Worm (Caenorhabditis elegans) whole organism, young adult: Measurements from ENCODE around the gene K01G5.10.
A peak's percentile ranks its signal among the peaks of the same experiment; 100 is the strongest.

Experiments used
- Y79H2A.3 ChIP-seq: fragments of 200-800 bp; sonication (Bioruptor generic); conservative IDR thresholded peaks from 2 replicates; pipeline ENCODE4 v1.3.6; 2022; ENCODE audit warnings: missing genetic modification reagents, missing genetic modification characterization, missing compliant biosample characterization
- akir-1 ChIP-seq: fragments of 200-800 bp; sonication (Bioruptor generic); optimal IDR thresholded peaks from 2 replicates; lab custom pipeline; 2018; ENCODE audit warnings: mild to moderate bottlenecking, missing genetic modification characterization, moderate library complexity, missing compliant biosample characterization
- lag-1 ChIP-seq: fragments of 200-800 bp; sonication (Bioruptor generic); IDR thresholded peaks from 2 replicates; pipeline ENCODE4 v1.3.6; 2022; ENCODE audit warnings: missing genetic modification reagents, missing genetic modification characterization, missing compliant biosample characterization
- lsl-1 ChIP-seq: fragments of 200-800 bp; sonication (Bioruptor generic); optimal IDR thresholded peaks from 2 replicates; lab custom pipeline; 2018; ENCODE audit warnings: mild to moderate bottlenecking, missing genetic modification characterization, moderate library complexity, missing compliant biosample characterization
- madf-3 ChIP-seq: fragments of 200-800 bp; sonication (Bioruptor generic); IDR thresholded peaks from 2 replicates; pipeline ENCODE4 v1.3.6; 2022; ENCODE audit warnings: missing genetic modification reagents, missing genetic modification characterization, missing compliant biosample characterization
- madf-6 ChIP-seq: fragments of 200-800 bp; sonication (Bioruptor generic); IDR thresholded peaks from 2 replicates; pipeline ENCODE4 v1.3.6; 2022; ENCODE audit warnings: missing genetic modification reagents, missing genetic modification characterization, missing compliant biosample characterization
- nfyb-1 ChIP-seq: fragments of 200-800 bp; sonication (Bioruptor generic); IDR thresholded peaks from 2 replicates; pipeline ENCODE4 v1.3.6; 2022; ENCODE audit warnings: missing genetic modification reagents, missing genetic modification characterization, missing compliant biosample characterization
- rpc-1 ChIP-seq, 2 experiments: fragments of 150-350 bp in 1 of 2; sonication (generic microtip) in 1 of 2; optimal IDR thresholded peaks; 2 replicates each; lab custom pipeline; 2014 to 2018; ENCODE audit warnings: missing biosample characterization in 1 of 2, missing genetic modification characterization in 1 of 2, missing genetic modification reagents in 1 of 2, missing genotype in 1 of 2
- snpc-4 ChIP-seq, 5 experiments: fragments of 150-350 bp in 1 of 5; sonication (generic microtip) in 4 of 5; optimal IDR thresholded peaks; 2 replicates each; lab custom pipeline; 2014 to 2018; ENCODE audit warnings: missing genetic modification characterization in 5 of 5, missing biosample characterization in 3 of 5, antibody characterized with exemption in 2 of 5, mild to moderate bottlenecking in 2 of 5, missing compliant biosample characterization in 2 of 5, missing genotype in 2 of 5, moderate library complexity in 2 of 5, missing genetic modification reagents in 1 of 5
- ztf-18 ChIP-seq: sonication (generic microtip); optimal IDR thresholded peaks from 2 replicates; lab custom pipeline; 2016; ENCODE audit warnings: missing genotype, mild to moderate bottlenecking, missing genetic modification characterization, missing compliant biosample characterization

The K01G5.10 gene

DNA sequence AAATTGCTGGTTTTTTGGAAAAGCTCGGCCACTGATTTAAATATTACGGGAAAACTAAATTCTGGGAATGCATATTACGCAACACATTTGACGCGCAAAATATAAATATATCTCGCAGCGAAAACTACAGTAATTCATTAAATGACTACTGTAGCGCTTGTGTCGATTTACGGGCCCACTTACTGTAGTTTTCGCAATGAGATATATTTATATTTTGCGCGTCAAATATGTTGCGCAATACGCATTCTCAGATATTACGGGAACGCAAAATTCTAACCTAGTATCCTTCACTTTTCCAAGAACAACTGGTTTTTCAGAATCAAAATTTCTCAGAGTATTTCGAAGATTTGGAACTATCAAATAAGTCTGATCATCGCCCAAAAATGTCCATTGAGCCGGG lies 48.6 kb downstream of the K01G5.10 start:
- peak; percentile 45 for TF ChIP-seq lsl-1 (GFP tag; lab: Kevin White, UChicago)
- no peak for TF ChIP-seq lag-1 (GFP tag; lab: Robert Waterston, UW)

DNA sequence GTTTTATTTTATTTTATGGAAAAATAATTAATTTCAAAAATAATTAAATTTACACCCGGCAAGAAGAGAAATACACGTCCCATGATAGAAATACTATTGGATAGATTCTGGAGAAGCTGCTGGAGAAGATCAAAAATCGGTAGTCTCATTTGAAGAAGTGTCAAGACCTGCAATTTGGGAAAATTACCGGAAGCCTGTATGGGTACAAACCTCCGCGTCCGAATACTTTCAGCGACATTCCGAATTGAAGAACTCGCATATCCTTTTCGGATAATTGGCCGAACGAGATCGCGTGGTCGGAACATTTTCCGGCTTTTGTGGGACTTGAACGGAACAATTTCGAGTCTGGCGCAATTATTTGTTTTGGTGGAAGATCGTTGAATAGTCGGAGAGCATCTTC lies 49.8 kb downstream of the K01G5.10 start:
- no peak for TF ChIP-seq akir-1 (GFP tag; lab: Kevin White, UChicago)
- 0 out of 2 replicates have a peak, but pooled peaks have one; percentile 31 for TF ChIP-seq madf-3 (GFP tag; lab: Robert Waterston, UW)
- no peak for TF ChIP-seq rpc-1 (optimal IDR thresholded peaks at IDR 0.05; lab: Kevin White, UChicago)
- TF ChIP-seq rpc-1 (tag; optimal IDR thresholded peaks at IDR 0.05; lab: Kevin White, UChicago) = no peak
- peak; percentile 53; the same call in 1 of the 2 replicates for TF ChIP-seq nfyb-1 (GFP tag; lab: Robert Waterston, UW)
- TF ChIP-seq snpc-4 (GFP tag; optimal IDR thresholded peaks at IDR 0.05; lab: Kevin White, UChicago) = no peak
- TF ChIP-seq snpc-4 (tag; optimal IDR thresholded peaks at IDR 0.05; lab: Kevin White, UChicago) = no peak
- peak; percentile 22; the same call in 1 of the 2 replicates for TF ChIP-seq madf-6 (GFP tag; lab: Robert Waterston, UW)
- peak; percentile 37 for TF ChIP-seq ztf-18 (tag; lab: Kevin White, UChicago)
- TF ChIP-seq Y79H2A.3 (GFP tag; lab: Robert Waterston, UW) = 0 out of 2 replicates have a peak, but pooled peaks have one; percentile 52
